Worm (Caenorhabditis elegans) whole organism, L4 larva: ENCODE data around the gene F44D12.2.
A peak's percentile ranks its signal among the peaks of the same experiment; 100 is the strongest.

ENCODE experiments used
- D1046.2 ChIP-seq: fragments of 200-800 bp; sonication (Bioruptor generic); IDR thresholded peaks from 2 replicates; pipeline ENCODE4 v1.3.6; 2022; ENCODE audit warnings: missing genetic modification characterization, missing compliant biosample characterization
- R02D3.7 ChIP-seq: fragments of 150-350 bp; sonication (generic microtip); optimal IDR thresholded peaks from 3 replicates; lab custom pipeline; 2014; ENCODE audit warnings: missing biosample characterization, missing genetic modification characterization
- T20F7.1 ChIP-seq: fragments of 200-800 bp; sonication (Bioruptor generic); optimal IDR thresholded peaks from 2 replicates; lab custom pipeline; 2018; ENCODE audit warnings: mild to moderate bottlenecking, missing genetic modification characterization, missing compliant biosample characterization
- T26A8.4 ChIP-seq: fragments of 200-800 bp; sonication (Bioruptor generic); IDR thresholded peaks from 2 replicates; pipeline ENCODE4 v1.3.6; 2022; ENCODE audit warnings: missing genetic modification characterization, missing compliant biosample characterization
- Y105C5A.15 ChIP-seq: fragments of 200-800 bp; sonication (Bioruptor generic); IDR thresholded peaks from 2 replicates; pipeline ENCODE4 v1.3.6; 2022; ENCODE audit warnings: missing genetic modification characterization, missing compliant biosample characterization
- Y75B8A.6 ChIP-seq: fragments of 200-800 bp; sonication (Bioruptor generic); IDR thresholded peaks from 2 replicates; pipeline ENCODE4 v1.3.6; 2022; ENCODE audit warnings: missing genetic modification reagents, missing genetic modification characterization, missing compliant biosample characterization
- aha-1 ChIP-seq: fragments of 150-350 bp; peaks from one replicate; lab custom pipeline; 2014; ENCODE audit warnings: missing biosample characterization, missing genetic modification characterization
- aly-2 ChIP-seq: sonication (generic microtip); optimal IDR thresholded peaks from 2 replicates; lab custom pipeline; 2018; ENCODE audit warnings: missing biosample characterization, missing genetic modification characterization
- ama-1 ChIP-seq: fragments of 150-350 bp; optimal IDR thresholded peaks from 2 replicates; lab custom pipeline; 2014; ENCODE audit warnings: inconsistent platforms, mixed read lengths
- arid-1 ChIP-seq: fragments of 200-800 bp; sonication (Bioruptor generic); conservative IDR thresholded peaks from 2 replicates; pipeline ENCODE4 v1.3.6; 2022; ENCODE audit warnings: missing genetic modification reagents, missing genetic modification characterization, missing compliant biosample characterization
- attf-4 ChIP-seq: sonication (generic microtip); optimal IDR thresholded peaks from 3 replicates; lab custom pipeline; 2017; ENCODE audit warnings: missing biosample characterization, missing genetic modification characterization
- ceh-62 ChIP-seq: sonication (generic microtip); optimal IDR thresholded peaks from 2 replicates; lab custom pipeline; 2017; ENCODE audit warnings: missing biosample characterization, missing genetic modification characterization
- ces-1 ChIP-seq: fragments of 150-350 bp; sonication (generic microtip); optimal IDR thresholded peaks from 4 replicates; lab custom pipeline; 2014; ENCODE audit warnings: missing biosample characterization, missing genetic modification reagents, missing genetic modification characterization
- cey-2 ChIP-seq: sonication (generic microtip); optimal IDR thresholded peaks from 3 replicates; lab custom pipeline; 2017; ENCODE audit warnings: missing genetic modification characterization, mild to moderate bottlenecking, missing compliant biosample characterization, antibody characterized with exemption, borderline replicate concordance; ENCODE audit not compliant: insufficient read depth
- daf-19 ChIP-seq: fragments of 200-800 bp; sonication (Bioruptor generic); conservative IDR thresholded peaks from 2 replicates; pipeline ENCODE4 v1.3.6; 2022; ENCODE audit warnings: missing genetic modification characterization, missing compliant biosample characterization
- dmd-6 ChIP-seq: fragments of 200-800 bp; sonication (Bioruptor generic); IDR thresholded peaks from 2 replicates; pipeline ENCODE4 v1.3.6; 2022; ENCODE audit warnings: missing genetic modification reagents, missing genetic modification characterization, missing compliant biosample characterization
- dpl-1 ChIP-seq: fragments of 150-350 bp; optimal IDR thresholded peaks from 2 replicates; lab custom pipeline; 2014; ENCODE audit warnings: missing biosample characterization, missing genetic modification reagents, missing genetic modification characterization
- duxl-1 ChIP-seq: sonication (generic microtip); optimal IDR thresholded peaks from 2 replicates; lab custom pipeline; 2016; ENCODE audit warnings: mild to moderate bottlenecking, missing genetic modification characterization, moderate library complexity, missing compliant biosample characterization; ENCODE audit not compliant: poor library complexity
- dve-1 ChIP-seq: sonication (generic microtip); optimal IDR thresholded peaks from 2 replicates; lab custom pipeline; 2017; ENCODE audit warnings: antibody characterized with exemption, mild to moderate bottlenecking, missing genetic modification characterization, missing compliant biosample characterization; ENCODE audit not compliant: insufficient read depth
- gei-8 ChIP-seq: fragments of 200-800 bp; sonication (Bioruptor generic); optimal IDR thresholded peaks from 2 replicates; lab custom pipeline; 2018; ENCODE audit warnings: mild to moderate bottlenecking, missing genetic modification characterization, missing compliant biosample characterization
- hif-1 ChIP-seq, 2 experiments: sonication (generic microtip); optimal IDR thresholded peaks; 2 replicates each; lab custom pipeline; 2016 to 2017; ENCODE audit warnings: missing compliant biosample characterization in 2 of 2, missing genetic modification characterization in 2 of 2, missing genetic modification reagents in 2 of 2, missing genotype in 2 of 2, mild to moderate bottlenecking in 1 of 2
- hlh-11 ChIP-seq: fragments of 200-800 bp; sonication (Bioruptor generic); optimal IDR thresholded peaks from 2 replicates; lab custom pipeline; 2018; ENCODE audit warnings: mild to moderate bottlenecking, missing genetic modification characterization, missing compliant biosample characterization
- hlh-30 ChIP-seq: sonication (generic microtip); optimal IDR thresholded peaks from 2 replicates; lab custom pipeline; 2017; ENCODE audit warnings: antibody characterized with exemption, mild to moderate bottlenecking, missing genetic modification characterization, missing compliant biosample characterization; ENCODE audit not compliant: insufficient read depth
- hmg-1.1 ChIP-seq: fragments of 200-800 bp; sonication (Bioruptor generic); IDR thresholded peaks from 2 replicates; pipeline ENCODE4 v1.3.6; 2022; ENCODE audit warnings: missing genetic modification reagents, missing genetic modification characterization, missing compliant biosample characterization
- lin-1 ChIP-seq: fragments of 200-800 bp; sonication (Bioruptor generic); IDR thresholded peaks from 2 replicates; pipeline ENCODE4 v1.3.6; 2022; ENCODE audit warnings: missing genetic modification reagents, missing genetic modification characterization, missing compliant biosample characterization
- lin-13 ChIP-seq: fragments of 150-350 bp; optimal IDR thresholded peaks from 2 replicates; lab custom pipeline; 2014; ENCODE audit warnings: missing biosample characterization, missing genetic modification reagents, missing genetic modification characterization
- lin-29 ChIP-seq: fragments of 200-800 bp; sonication (Bioruptor generic); IDR thresholded peaks from 2 replicates; pipeline ENCODE4 v1.3.6; 2022; ENCODE audit warnings: missing genetic modification reagents, missing genetic modification characterization, missing compliant biosample characterization
- mdt-29 ChIP-seq: fragments of 200-800 bp; sonication (Bioruptor generic); IDR thresholded peaks from 2 replicates; pipeline ENCODE4 v1.3.6; 2022; ENCODE audit warnings: missing genetic modification reagents, missing genetic modification characterization, missing compliant biosample characterization
- mes-2 ChIP-seq: sonication (generic microtip); optimal IDR thresholded peaks from 2 replicates; lab custom pipeline; 2016; ENCODE audit warnings: missing genotype, mild to moderate bottlenecking, missing genetic modification characterization, missing compliant biosample characterization; ENCODE audit not compliant: poor library complexity, severe bottlenecking
- nhr-10 ChIP-seq: fragments of 150-350 bp; optimal IDR thresholded peaks from 2 replicates; lab custom pipeline; 2014; ENCODE audit warnings: missing biosample characterization, missing genetic modification characterization
- nhr-102 ChIP-seq: sonication (generic microtip); optimal IDR thresholded peaks from 2 replicates; lab custom pipeline; 2016; ENCODE audit warnings: mild to moderate bottlenecking, missing genetic modification characterization, moderate library complexity, missing compliant biosample characterization
- nhr-42 ChIP-seq: fragments of 200-800 bp; sonication (Bioruptor generic); IDR thresholded peaks from 2 replicates; pipeline ENCODE4 v1.3.6; 2022; ENCODE audit warnings: missing genetic modification characterization, missing compliant biosample characterization
- nhr-48 ChIP-seq: sonication (generic microtip); optimal IDR thresholded peaks from 2 replicates; lab custom pipeline; 2016; ENCODE audit warnings: mild to moderate bottlenecking, missing genetic modification characterization, missing compliant biosample characterization
- nhr-6 ChIP-seq: fragments of 150-350 bp; optimal IDR thresholded peaks from 2 replicates; lab custom pipeline; 2014; ENCODE audit warnings: missing biosample characterization, missing genetic modification characterization
- nhr-77 ChIP-seq: fragments of 150-350 bp; optimal IDR thresholded peaks from 2 replicates; lab custom pipeline; 2014; ENCODE audit warnings: missing biosample characterization, missing genetic modification characterization
- pqm-1 ChIP-seq: sonication (generic microtip); optimal IDR thresholded peaks from 2 replicates; lab custom pipeline; 2017; ENCODE audit warnings: missing biosample characterization, missing genetic modification characterization
- rbr-2 ChIP-seq: sonication (generic microtip); optimal IDR thresholded peaks from 2 replicates; lab custom pipeline; 2016; ENCODE audit warnings: missing genotype, missing genetic modification characterization, missing compliant biosample characterization
- saeg-2 ChIP-seq: fragments of 200-800 bp; sonication (Bioruptor generic); IDR thresholded peaks from 2 replicates; pipeline ENCODE4 v1.3.6; 2022; ENCODE audit warnings: missing genetic modification reagents, missing genetic modification characterization, missing compliant biosample characterization
- sdz-12 ChIP-seq: fragments of 200-800 bp; sonication (Bioruptor generic); optimal IDR thresholded peaks from 2 replicates; lab custom pipeline; 2018; ENCODE audit warnings: mild to moderate bottlenecking, missing genetic modification characterization, missing compliant biosample characterization
- snpc-1.2 ChIP-seq: fragments of 200-800 bp; sonication (Bioruptor generic); IDR thresholded peaks from 2 replicates; pipeline ENCODE4 v1.3.6; 2022; ENCODE audit warnings: missing genetic modification reagents, missing genetic modification characterization, missing compliant biosample characterization
- spr-1 ChIP-seq: sonication (generic microtip); optimal IDR thresholded peaks from 2 replicates; lab custom pipeline; 2016; ENCODE audit warnings: mild to moderate bottlenecking, missing genetic modification characterization, missing compliant biosample characterization
- spr-3 ChIP-seq: fragments of 200-800 bp; sonication (Bioruptor generic); optimal IDR thresholded peaks from 2 replicates; lab custom pipeline; 2018; ENCODE audit warnings: mild to moderate bottlenecking, missing genetic modification characterization, missing compliant biosample characterization
- unc-130 ChIP-seq: sonication (generic microtip); optimal IDR thresholded peaks from 2 replicates; lab custom pipeline; 2016; ENCODE audit warnings: missing genetic modification reagents, missing genetic modification characterization, missing compliant biosample characterization
- unc-62 ChIP-seq, 3 experiments: fragments of 150-350 bp in 1 of 3; sonication (generic microtip); optimal IDR thresholded peaks in 2 of 3; peaks in 1 of 3; 1 replicate in 1 of 3; 2 replicates in 2 of 3; lab custom pipeline; 2014 to 2017; ENCODE audit warnings: missing biosample characterization in 3 of 3, missing genetic modification characterization in 3 of 3, missing genetic modification reagents in 3 of 3, missing genotype in 1 of 3
- zag-1 ChIP-seq: fragments of 150-350 bp; optimal IDR thresholded peaks from 2 replicates; lab custom pipeline; 2014; ENCODE audit warnings: missing biosample characterization, missing genetic modification characterization
- zfp-3 ChIP-seq: fragments of 200-800 bp; sonication (Bioruptor generic); conservative IDR thresholded peaks from 2 replicates; pipeline ENCODE4 v1.3.6; 2022; ENCODE audit warnings: missing genetic modification reagents, missing genetic modification characterization, missing compliant biosample characterization
- zip-11 ChIP-seq: fragments of 200-800 bp; sonication (Bioruptor generic); IDR thresholded peaks from 2 replicates; pipeline ENCODE4 v1.3.6; 2022; ENCODE audit warnings: missing genetic modification characterization, missing compliant biosample characterization
- ztf-7 ChIP-seq: fragments of 150-350 bp; optimal IDR thresholded peaks from 2 replicates; lab custom pipeline; 2014; ENCODE audit warnings: missing biosample characterization, missing genetic modification characterization

F44D12.2 gene

ce11 chrIV:9994895-9995394, 22.6 kb downstream of the F44D12.2 start, which contains the start of gene uba-1 (continued):
- TF ChIP-seq mes-2 (tag; lab: Kevin White, UChicago) (peak; percentile 57), D1046.2 (GFP tag; lab: Robert Waterston, UW) (no peak), ztf-7 (tag; lab: Kevin White, UChicago) (no peak), nhr-77 (peak; percentile 19), daf-19 (GFP tag; lab: Robert Waterston, UW) (peak; percentile 73; the same call in 1 of the 2 replicates), nhr-102 (tag; lab: Kevin White, UChicago) (peak; percentile 77), ceh-62 (tag; lab: Kevin White, UChicago) (no peak), hmg-1.1 (GFP tag; lab: Robert Waterston, UW) (peak; percentile 28; the same call in 1 of the 2 replicates), nhr-10 (tag; lab: Kevin White, UChicago) (no peak), dve-1 (tag; lab: Kevin White, UChicago) (peak; percentile 87), zfp-3 (peak; percentile 92), Y75B8A.6 (GFP tag; lab: Robert Waterston, UW) (0 out of 2 replicates have a peak, but pooled peaks have one; percentile 40), Y105C5A.15 (GFP tag; lab: Robert Waterston, UW) (0 out of 2 replicates have a peak, but pooled peaks have one; percentile 18), attf-4 (tag; lab: Kevin White, UChicago) (no peak), hif-1 (tag; optimal IDR thresholded peaks at IDR 0.05; lab: Kevin White, UChicago) (no peak), arid-1 (GFP tag; lab: Robert Waterston, UW) (no peak), hlh-11 (peak; percentile 13), dmd-6 (GFP tag; lab: Robert Waterston, UW) (peak; percentile 21; the same call in 1 of the 2 replicates), gei-8 (GFP tag; lab: Kevin White, UChicago) (no peak), ama-1 (lab: Kevin White, UChicago) (peak; percentile 77), unc-62 (GFP tag; optimal IDR thresholded peaks at IDR 0.05 in 1 of 2; lab: Kevin White, UChicago) (no peak), unc-62 (tag; optimal IDR thresholded peaks at IDR 0.05; lab: Kevin White, UChicago) (no peak), lin-1 (GFP tag; lab: Robert Waterston, UW) (no peak), nhr-42 (0 out of 2 replicates have a peak, but pooled peaks have one; percentile 41), nhr-48 (tag; lab: Kevin White, UChicago) (peak; percentile 53), lin-29 (GFP tag; lab: Robert Waterston, UW) (no peak), spr-3 (GFP tag; lab: Kevin White, UChicago) (no peak), aha-1 (tag; lab: Kevin White, UChicago) (no peak), lin-13 (GFP tag; lab: Kevin White, UChicago) (no peak), unc-130 (peak; percentile 51), dpl-1 (GFP tag; lab: Kevin White, UChicago) (peak; percentile 52), sdz-12 (GFP tag; lab: Kevin White, UChicago) (no peak), zag-1 (tag; lab: Kevin White, UChicago) (no peak), cey-2 (no peak), hlh-30 (tag; lab: Kevin White, UChicago) (peak; percentile 9), T26A8.4 (GFP tag; lab: Robert Waterston, UW) (peak; percentile 75), nhr-6 (no peak), rbr-2 (tag; lab: Kevin White, UChicago) (peak; percentile 56)

DNA sequence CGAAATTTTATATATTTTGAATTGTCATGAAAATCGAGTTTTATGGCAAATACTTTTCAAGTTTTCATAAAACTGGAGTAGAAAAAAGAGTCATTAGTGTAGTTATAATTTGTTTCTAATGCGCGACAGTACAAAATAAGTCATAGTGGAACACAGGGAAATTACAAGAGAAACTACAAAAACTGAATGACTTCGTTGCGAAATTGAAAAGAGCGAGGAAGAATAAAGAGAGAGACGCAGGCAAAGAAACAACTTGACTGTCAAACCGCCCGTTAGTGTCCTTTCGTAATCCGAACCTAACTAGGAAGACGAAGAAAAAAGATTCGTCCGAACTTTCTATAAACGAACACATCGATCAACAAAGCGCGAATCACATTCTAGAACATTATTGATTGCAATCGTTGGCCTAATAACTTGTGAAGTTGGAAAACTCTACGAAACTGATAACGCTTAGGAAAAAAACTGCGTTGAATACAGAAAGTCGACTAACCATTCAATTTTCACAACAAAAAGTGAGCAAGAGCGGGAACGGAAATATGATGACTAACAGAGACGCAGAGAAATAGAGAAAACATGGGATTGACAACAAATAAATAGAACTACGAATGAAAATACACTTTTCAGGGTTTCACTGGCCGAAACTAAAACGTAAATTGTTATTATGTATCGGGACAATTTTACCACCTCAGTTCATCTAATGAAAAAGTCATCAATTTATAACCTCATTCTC, 24.0 kb downstream of the F44D12.2 start:
- TF ChIP-seq ces-1 (GFP tag; lab: Kevin White, UChicago) (no peak), spr-1 (no peak), pqm-1 (no peak), nhr-6 (peak; percentile 35), zip-11 (no peak), saeg-2 (GFP tag; lab: Robert Waterston, UW) (0 out of 2 replicates have a peak, but pooled peaks have one; percentile 5), R02D3.7 (tag; lab: Kevin White, UChicago) (no peak), lin-13 (GFP tag; lab: Kevin White, UChicago) (peak; percentile 22), T20F7.1 (GFP tag; lab: Kevin White, UChicago) (peak; percentile 31), aly-2 (no peak), hif-1 (tag; optimal IDR thresholded peaks at IDR 0.05; lab: Kevin White, UChicago) (no peak), duxl-1 (tag; lab: Kevin White, UChicago) (no peak), snpc-1.2 (GFP tag; lab: Robert Waterston, UW) (0 out of 2 replicates have a peak, but pooled peaks have one; percentile 28), mdt-29 (GFP tag; lab: Robert Waterston, UW) (no peak), hlh-30 (tag; lab: Kevin White, UChicago) (no peak), aha-1 (tag; lab: Kevin White, UChicago) (peak; percentile 88)
